Worm (Caenorhabditis elegans) whole organism, young adult: ENCODE results near the gene Y22D7AL.7.

Experiments used
- B0261.1 ChIP-seq: sonication (generic microtip); optimal IDR thresholded peaks from 2 replicates; lab custom pipeline; 2016; ENCODE audit warnings: mild to moderate bottlenecking, missing genetic modification characterization, moderate library complexity, missing compliant biosample characterization
- B0336.3 ChIP-seq: fragments of 200-800 bp; sonication (Bioruptor generic); IDR thresholded peaks from 2 replicates; pipeline ENCODE4 v1.3.6; 2022; ENCODE audit warnings: missing genetic modification characterization, missing compliant biosample characterization
- D2030.7 ChIP-seq: fragments of 200-800 bp; sonication (Bioruptor generic); IDR thresholded peaks from 2 replicates; pipeline ENCODE4 v1.3.6; 2022; ENCODE audit warnings: missing genetic modification reagents, missing genetic modification characterization, missing compliant biosample characterization
- F33H1.4 ChIP-seq: fragments of 200-800 bp; sonication (Bioruptor generic); IDR thresholded peaks from 2 replicates; pipeline ENCODE4 v1.3.6; 2022; ENCODE audit warnings: missing genetic modification reagents, missing genetic modification characterization, missing compliant biosample characterization
- F49E8.2 ChIP-seq: sonication (generic microtip); optimal IDR thresholded peaks from 3 replicates; lab custom pipeline; 2017; ENCODE audit warnings: missing genetic modification characterization, mild to moderate bottlenecking, missing compliant biosample characterization, antibody characterized with exemption, moderate library complexity; ENCODE audit not compliant: insufficient read depth
- F55B11.4 ChIP-seq: sonication (generic microtip); optimal IDR thresholded peaks from 2 replicates; lab custom pipeline; 2016; ENCODE audit warnings: missing compliant biosample characterization, missing genetic modification characterization, borderline replicate concordance; ENCODE audit not compliant: insufficient read depth
- F57A8.1 ChIP-seq: fragments of 200-800 bp; sonication (Bioruptor generic); optimal IDR thresholded peaks from 2 replicates; lab custom pipeline; 2018; ENCODE audit warnings: mild to moderate bottlenecking, missing genetic modification characterization, moderate library complexity, missing compliant biosample characterization
- ama-1 ChIP-seq, 3 experiments: fragments of 150-350 bp in 1 of 3; sonication (generic microtip) in 2 of 3; optimal IDR thresholded peaks; 2 replicates each; lab custom pipeline; 2014 to 2018; ENCODE audit warnings: missing biosample characterization in 2 of 3, missing genetic modification characterization in 2 of 3, missing genetic modification reagents in 2 of 3
- aptf-2 ChIP-seq: fragments of 200-800 bp; sonication (Bioruptor generic); conservative IDR thresholded peaks from 2 replicates; pipeline ENCODE4 v1.3.6; 2022; ENCODE audit warnings: missing genetic modification reagents, missing genetic modification characterization, missing compliant biosample characterization
- bed-2 ChIP-seq: fragments of 200-800 bp; sonication (Bioruptor generic); IDR thresholded peaks from 2 replicates; pipeline ENCODE4 v1.3.6; 2022; ENCODE audit warnings: missing genetic modification reagents, missing genetic modification characterization, missing compliant biosample characterization
- ccch-3 ChIP-seq: fragments of 200-800 bp; sonication (Bioruptor generic); optimal IDR thresholded peaks from 2 replicates; lab custom pipeline; 2018; ENCODE audit warnings: mild to moderate bottlenecking, missing genetic modification characterization, missing compliant biosample characterization
- ceh-79 ChIP-seq: sonication (generic microtip); optimal IDR thresholded peaks from 2 replicates; lab custom pipeline; 2017; ENCODE audit warnings: mild to moderate bottlenecking, missing genetic modification characterization, missing compliant biosample characterization
- die-1 ChIP-seq: sonication (generic microtip); optimal IDR thresholded peaks from 2 replicates; lab custom pipeline; 2016; ENCODE audit warnings: missing genotype, mild to moderate bottlenecking, missing genetic modification characterization, missing compliant biosample characterization
- dpl-1 ChIP-seq: fragments of 150-350 bp; optimal IDR thresholded peaks from 2 replicates; lab custom pipeline; 2014; ENCODE audit warnings: missing biosample characterization, missing genetic modification reagents, missing genetic modification characterization
- efl-1 ChIP-seq: fragments of 150-350 bp; optimal IDR thresholded peaks from 2 replicates; lab custom pipeline; 2014; ENCODE audit warnings: missing biosample characterization, missing genetic modification reagents, missing genetic modification characterization
- egl-44 ChIP-seq: fragments of 200-800 bp; sonication (Bioruptor generic); IDR thresholded peaks from 2 replicates; pipeline ENCODE4 v1.3.6; 2022; ENCODE audit warnings: missing genetic modification reagents, missing genetic modification characterization, missing compliant biosample characterization
- ekl-4 ChIP-seq: fragments of 200-800 bp; sonication (Bioruptor generic); IDR thresholded peaks from 2 replicates; pipeline ENCODE4 v1.3.6; 2022; ENCODE audit warnings: missing genetic modification reagents, missing genetic modification characterization, missing compliant biosample characterization
- hlh-12 ChIP-seq: sonication (generic microtip); optimal IDR thresholded peaks from 2 replicates; lab custom pipeline; 2016; ENCODE audit warnings: missing genetic modification characterization, missing compliant biosample characterization
- hmg-1.2 ChIP-seq: fragments of 200-800 bp; sonication (Bioruptor generic); IDR thresholded peaks from 2 replicates; pipeline ENCODE4 v1.3.6; 2022; ENCODE audit warnings: missing genetic modification reagents, missing genetic modification characterization, missing compliant biosample characterization
- hmg-20 ChIP-seq: fragments of 200-800 bp; sonication (Bioruptor generic); IDR thresholded peaks from 2 replicates; pipeline ENCODE4 v1.3.6; 2022; ENCODE audit warnings: missing genetic modification reagents, missing genetic modification characterization, missing compliant biosample characterization
- hsf-1 ChIP-seq: fragments of 200-800 bp; sonication (Bioruptor generic); IDR thresholded peaks from 2 replicates; pipeline ENCODE4 v1.3.6; 2022; ENCODE audit warnings: missing genetic modification reagents, missing genetic modification characterization, missing compliant biosample characterization
- let-526 ChIP-seq: fragments of 200-800 bp; sonication (Bioruptor generic); IDR thresholded peaks from 2 replicates; pipeline ENCODE4 v1.3.6; 2022; ENCODE audit warnings: missing genetic modification reagents, missing genetic modification characterization, missing compliant biosample characterization
- lin-35 ChIP-seq, 3 experiments: fragments of 150-350 bp in 2 of 3; sonication (generic microtip) in 1 of 3; optimal IDR thresholded peaks; 2 replicates each; lab custom pipeline; 2014 to 2018; ENCODE audit warnings: missing biosample characterization in 3 of 3, missing genetic modification characterization in 3 of 3, missing genetic modification reagents in 3 of 3
- lin-40 ChIP-seq: sonication (generic microtip); optimal IDR thresholded peaks from 2 replicates; lab custom pipeline; 2016; ENCODE audit warnings: missing genetic modification characterization, mild to moderate bottlenecking, missing compliant biosample characterization, missing genotype, missing genetic modification reagents
- lir-1 ChIP-seq: fragments of 200-800 bp; sonication (Bioruptor generic); conservative IDR thresholded peaks from 2 replicates; pipeline ENCODE4 v1.3.6; 2022; ENCODE audit warnings: missing genetic modification reagents, missing genetic modification characterization, missing compliant biosample characterization
- lsl-1 ChIP-seq: fragments of 200-800 bp; sonication (Bioruptor generic); optimal IDR thresholded peaks from 2 replicates; lab custom pipeline; 2018; ENCODE audit warnings: mild to moderate bottlenecking, missing genetic modification characterization, moderate library complexity, missing compliant biosample characterization
- lsy-27 ChIP-seq: sonication (generic microtip); optimal IDR thresholded peaks from 2 replicates; lab custom pipeline; 2017; ENCODE audit warnings: missing genetic modification characterization, mild to moderate bottlenecking, missing compliant biosample characterization, antibody characterized with exemption, missing genotype, borderline replicate concordance; ENCODE audit not compliant: insufficient read depth
- mcd-1 ChIP-seq: fragments of 200-800 bp; sonication (Bioruptor generic); IDR thresholded peaks from 2 replicates; pipeline ENCODE4 v1.3.6; 2022; ENCODE audit warnings: missing genetic modification reagents, missing genetic modification characterization, missing compliant biosample characterization
- mel-28 ChIP-seq: sonication (generic microtip); optimal IDR thresholded peaks from 2 replicates; lab custom pipeline; 2016; ENCODE audit warnings: borderline replicate concordance, mild to moderate bottlenecking, missing genetic modification characterization, missing compliant biosample characterization
- mes-4 ChIP-seq: sonication (generic microtip); optimal IDR thresholded peaks from 2 replicates; lab custom pipeline; 2016; ENCODE audit warnings: missing genotype, missing genetic modification characterization, missing compliant biosample characterization
- mxl-1 ChIP-seq: sonication (generic microtip); optimal IDR thresholded peaks from 2 replicates; lab custom pipeline; 2016; ENCODE audit warnings: missing genetic modification characterization, missing compliant biosample characterization
- nfyb-1 ChIP-seq: fragments of 200-800 bp; sonication (Bioruptor generic); IDR thresholded peaks from 2 replicates; pipeline ENCODE4 v1.3.6; 2022; ENCODE audit warnings: missing genetic modification reagents, missing genetic modification characterization, missing compliant biosample characterization
- nhr-120 ChIP-seq: fragments of 200-800 bp; sonication (Bioruptor generic); IDR thresholded peaks from 2 replicates; pipeline ENCODE4 v1.3.6; 2022; ENCODE audit warnings: missing genetic modification characterization, missing compliant biosample characterization
- nhr-80 ChIP-seq: sonication (generic microtip); optimal IDR thresholded peaks from 2 replicates; lab custom pipeline; 2016; ENCODE audit warnings: missing genetic modification characterization, missing compliant biosample characterization
- nhr-90 ChIP-seq: sonication (generic microtip); optimal IDR thresholded peaks from 2 replicates; lab custom pipeline; 2016; ENCODE audit warnings: missing genotype, mild to moderate bottlenecking, missing genetic modification characterization, missing compliant biosample characterization
- pha-4 ChIP-seq: fragments of 150-350 bp; sonication (generic microtip); optimal IDR thresholded peaks from 2 replicates; lab custom pipeline; 2014; ENCODE audit warnings: missing biosample characterization, missing genetic modification reagents, missing genetic modification characterization
- rec-8 ChIP-seq, 2 experiments: sonication (generic microtip); optimal IDR thresholded peaks; 2 replicates each; lab custom pipeline; 2016; ENCODE audit warnings: mild to moderate bottlenecking in 2 of 2, missing genetic modification characterization in 2 of 2, missing genetic modification reagents in 2 of 2, missing genotype in 2 of 2, missing biosample characterization in 1 of 2, missing compliant biosample characterization in 1 of 2, moderate library complexity in 1 of 2
- sdz-38 ChIP-seq: sonication (generic microtip); optimal IDR thresholded peaks from 2 replicates; lab custom pipeline; 2016; ENCODE audit warnings: missing genotype, missing genetic modification characterization, missing compliant biosample characterization
- tbp1 ChIP-seq: fragments of 200-800 bp; sonication (Bioruptor generic); optimal IDR thresholded peaks from 2 replicates; lab custom pipeline; 2018; ENCODE audit warnings: mild to moderate bottlenecking, missing genetic modification characterization, missing compliant biosample characterization
- unc-130 ChIP-seq: sonication (generic microtip); optimal IDR thresholded peaks from 2 replicates; lab custom pipeline; 2016; ENCODE audit warnings: missing genetic modification reagents, missing genetic modification characterization, missing compliant biosample characterization
- xnd-1 ChIP-seq: sonication (generic microtip); optimal IDR thresholded peaks from 2 replicates; lab custom pipeline; 2016; ENCODE audit warnings: missing genotype, missing genetic modification reagents, missing genetic modification characterization, missing compliant biosample characterization
- zfh-2 ChIP-seq: fragments of 200-800 bp; sonication (Bioruptor generic); conservative IDR thresholded peaks from 2 replicates; pipeline ENCODE4 v1.3.6; 2022; ENCODE audit warnings: missing genetic modification reagents, missing genetic modification characterization, missing compliant biosample characterization
- ztf-22 ChIP-seq: fragments of 200-800 bp; sonication (Bioruptor generic); optimal IDR thresholded peaks from 2 replicates; lab custom pipeline; 2018; ENCODE audit warnings: mild to moderate bottlenecking, missing genetic modification characterization, moderate library complexity, missing compliant biosample characterization
- ztf-25 ChIP-seq: fragments of 200-800 bp; sonication (Bioruptor generic); IDR thresholded peaks from 2 replicates; pipeline ENCODE4 v1.3.6; 2022; ENCODE audit warnings: missing genetic modification reagents, missing genetic modification characterization, missing compliant biosample characterization
- ztf-6 ChIP-seq: fragments of 200-800 bp; sonication (Bioruptor generic); IDR thresholded peaks from 2 replicates; pipeline ENCODE4 v1.3.6; 2022; ENCODE audit warnings: missing genetic modification reagents, missing genetic modification characterization, missing compliant biosample characterization

Gene Y22D7AL.7

ce11 chrIII:1621330-1621729, 44.8 kb downstream of the Y22D7AL.7 start:
- TF ChIP-seq egl-44 (GFP tag; lab: Robert Waterston, UW) (no peak), ccch-3 (GFP tag; lab: Kevin White, UChicago) (no peak), F49E8.2 (tag; lab: Kevin White, UChicago) (no peak), lir-1 (GFP tag; lab: Robert Waterston, UW) (no peak), dpl-1 (GFP tag; lab: Kevin White, UChicago) (no peak), F57A8.1 (GFP tag; lab: Kevin White, UChicago) (no peak), lsy-27 (no peak), F55B11.4 (tag; lab: Kevin White, UChicago) (no peak), F33H1.4 (no peak), B0336.3 (no peak), mxl-1 (tag; lab: Kevin White, UChicago) (no peak), zfh-2 (GFP tag; lab: Robert Waterston, UW) (peak; percentile 45; the same call in 1 of the 2 replicates), rec-8 (tag; optimal IDR thresholded peaks at IDR 0.05; lab: Kevin White, UChicago) (no peak), bed-2 (GFP tag; lab: Robert Waterston, UW) (no peak), nfyb-1 (GFP tag; lab: Robert Waterston, UW) (peak; percentile 56; the same call in 1 of the 2 replicates), ekl-4 (GFP tag; lab: Robert Waterston, UW) (no peak), nhr-120 (GFP tag; lab: Robert Waterston, UW) (no peak), sdz-38 (no peak), hlh-12 (tag; lab: Kevin White, UChicago) (no peak), mcd-1 (no peak), ztf-22 (GFP tag; lab: Kevin White, UChicago) (no peak), hsf-1 (GFP tag; lab: Robert Waterston, UW) (peak; percentile 24; the same call in 1 of the 2 replicates), unc-130 (GFP tag; lab: Kevin White, UChicago) (no peak), lin-35 (GFP tag; optimal IDR thresholded peaks at IDR 0.05; lab: Kevin White, UChicago) (no peak), ztf-6 (GFP tag; lab: Robert Waterston, UW) (no peak), mel-28 (tag; lab: Kevin White, UChicago) (no peak), pha-4 (tag; lab: Kevin White, UChicago) (no peak), hmg-20 (0 out of 2 replicates have a peak, but pooled peaks have one; percentile 5), ceh-79 (tag; lab: Kevin White, UChicago) (no peak), lin-40 (tag; lab: Kevin White, UChicago) (no peak)
- TF ChIP-seq, all 124 proteins: peak for 4

ce11 chrIII:1622329-1622728, 45.8 kb downstream of the Y22D7AL.7 start:
- TF ChIP-seq nfyb-1 (GFP tag; lab: Robert Waterston, UW) (peak; percentile 65), nhr-80 (tag; lab: Kevin White, UChicago) (peak; percentile 48), D2030.7 (no peak), let-526 (GFP tag; lab: Robert Waterston, UW) (no peak), tbp1 (GFP tag; lab: Kevin White, UChicago) (no peak), efl-1 (no peak)

- TF ChIP-seq B0261.1 (tag; lab: Kevin White, UChicago) (peak; percentile 21), lsy-27 (no peak), F57A8.1 (GFP tag; lab: Kevin White, UChicago) (no peak), aptf-2 (GFP tag; lab: Robert Waterston, UW) (no peak), lsl-1 (GFP tag; lab: Kevin White, UChicago) (peak; percentile 52), ztf-25 (GFP tag; lab: Robert Waterston, UW) (peak; percentile 67; the same call in 1 of the 2 replicates), F49E8.2 (tag; lab: Kevin White, UChicago) (peak; percentile 74), mes-4 (tag; lab: Kevin White, UChicago) (no peak), xnd-1 (no peak), die-1 (peak; percentile 41), hmg-1.2 (GFP tag; lab: Robert Waterston, UW) (peak; percentile 15; the same call in 1 of the 2 replicates), hsf-1 (GFP tag; lab: Robert Waterston, UW) (peak; percentile 78), nhr-90 (tag; lab: Kevin White, UChicago) (peak; percentile 28), ama-1 (optimal IDR thresholded peaks at IDR 0.05; lab: Kevin White, UChicago) (no peak), ama-1 (GFP tag; optimal IDR thresholded peaks at IDR 0.05; lab: Kevin White, UChicago) (peak in 1 of 2 experiments; percentile 93)
Measured at ce11 chrIII:1625660-1626275, 49.2 kb downstream of the Y22D7AL.7 start.
